Comparison of ENCODE assay signal across 2 fruit fly cellular contexts in the genomic region with DNA sequence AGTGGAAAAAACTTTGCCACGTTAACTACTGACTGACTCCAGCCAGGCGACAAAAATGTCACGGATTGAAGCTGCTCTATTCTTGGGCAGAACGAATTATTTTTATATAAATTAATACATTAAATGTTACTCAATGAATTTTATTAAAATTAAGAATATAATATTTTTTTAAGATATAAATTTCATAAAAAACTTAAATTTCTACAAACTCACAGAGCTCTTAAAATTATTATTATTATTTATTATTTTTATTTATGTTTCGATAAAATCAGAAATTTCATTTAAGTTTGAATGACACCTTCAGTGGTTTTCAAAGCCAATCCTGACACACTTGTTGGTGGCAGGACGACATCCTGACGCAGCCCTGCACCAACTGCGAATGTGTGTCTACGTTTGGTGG.
TF ChIP-seq lines count a peak whose summit lies in the region.

No protein-coding gene starts in this region.

TF ChIP-seq in whole organism, embryonic, 481 proteins besides CTCF, POLR2A, EP300 and RAD21 (continued from another document and continues in another):
- TF ChIP-seq mirr (GFP tag; optimal IDR thresholded peaks at IDR 0.05; lab: Kevin White, UChicago): no peak
- peak; percentile 63 for TF ChIP-seq CG2678 (tag; optimal IDR thresholded peaks at IDR 0.05; lab: Kevin White, UChicago)
- TF ChIP-seq CG11093 (GFP tag; IDR thresholded peaks at IDR 0.05; lab: Robert Waterston, UW): no peak
- TF ChIP-seq Dref (GFP tag; IDR thresholded peaks at IDR 0.05; lab: Robert Waterston, UW): no peak
- no peak for TF ChIP-seq zen2 (GFP tag; IDR thresholded peaks at IDR 0.05; lab: Robert Waterston, UW; ENCODE audit: partially characterized antibody)
- TF ChIP-seq HmgZ (tag; optimal IDR thresholded peaks at IDR 0.05; lab: Kevin White, UChicago): no peak
- TF ChIP-seq Doc3 (GFP tag; IDR thresholded peaks at IDR 0.05; lab: Robert Waterston, UW; ENCODE audit: partially characterized antibody): no peak
- no peak for TF ChIP-seq Nf-YB (GFP tag; optimal IDR thresholded peaks at IDR 0.05; lab: Kevin White, UChicago)
- no peak for TF ChIP-seq hb (GFP tag; IDR thresholded peaks at IDR 0.05; lab: Robert Waterston, UW; ENCODE audit: partially characterized antibody)
- TF ChIP-seq CG8388 (GFP tag; optimal IDR thresholded peaks at IDR 0.05; lab: Kevin White, UChicago): no peak
- no peak for TF ChIP-seq CG14667 (GFP tag; IDR thresholded peaks at IDR 0.05; lab: Robert Waterston, UW)
- no peak for TF ChIP-seq Ravus (GFP tag; IDR thresholded peaks at IDR 0.05; lab: Robert Waterston, UW)
- TF ChIP-seq CG30403 (GFP tag; optimal IDR thresholded peaks at IDR 0.05; lab: Kevin White, UChicago): peak; percentile 15
- no peak for TF ChIP-seq Ptx1 (GFP tag; IDR thresholded peaks at IDR 0.05; lab: Robert Waterston, UW)
- peak in 1 of 2 experiments; percentile 42 for TF ChIP-seq Hr51 (GFP tag; optimal IDR thresholded peaks at IDR 0.05; lab: Kevin White, UChicago)
- no peak for TF ChIP-seq CG2129 (GFP tag; IDR thresholded peaks at IDR 0.05; lab: Robert Waterston, UW; ENCODE audit: partially characterized antibody)
- TF ChIP-seq gcm (GFP tag; optimal IDR thresholded peaks at IDR 0.05; lab: Kevin White, UChicago): peak; percentile 22
- TF ChIP-seq Pdp1 (GFP tag; optimal IDR thresholded peaks at IDR 0.05; lab: Kevin White, UChicago): no peak
- no peak for TF ChIP-seq unc-4 (GFP tag; IDR thresholded peaks at IDR 0.05; lab: Robert Waterston, UW; ENCODE audit: partially characterized antibody)
- no peak for TF ChIP-seq CG17612 (GFP tag; IDR thresholded peaks at IDR 0.05; lab: Robert Waterston, UW)
- TF ChIP-seq CG15269 (tag; optimal IDR thresholded peaks at IDR 0.05; lab: Kevin White, UChicago): peak; percentile 39
- no peak for TF ChIP-seq NK7.1 (GFP tag; optimal IDR thresholded peaks at IDR 0.05; lab: Kevin White, UChicago)
- peak in 1 of 3 experiments; percentile 38 for TF ChIP-seq lola (GFP tag; optimal IDR thresholded peaks at IDR 0.05; lab: Kevin White, UChicago)
- TF ChIP-seq trem (tag; optimal IDR thresholded peaks at IDR 0.05; lab: Kevin White, UChicago): peak; percentile 29
- no peak for TF ChIP-seq CG8765 (GFP tag; IDR thresholded peaks at IDR 0.05; lab: Robert Waterston, UW)
- 0 out of 2 replicates have a peak, but pooled peaks have one; percentile 23 for TF ChIP-seq Xrp1 (GFP tag; IDR thresholded peaks at IDR 0.05; lab: Robert Waterston, UW)
- TF ChIP-seq CG9727 (GFP tag; optimal IDR thresholded peaks at IDR 0.05; lab: Kevin White, UChicago): peak; percentile 28
- no peak for TF ChIP-seq CG7928 (GFP tag; optimal IDR thresholded peaks at IDR 0.05; lab: Kevin White, UChicago)
- no peak for TF ChIP-seq br (optimal IDR thresholded peaks at IDR 0.05; lab: Kevin White, UChicago)
- TF ChIP-seq NfI (GFP tag; optimal IDR thresholded peaks at IDR 0.05; lab: Kevin White, UChicago): peak; percentile 16
- TF ChIP-seq nau (GFP tag; optimal IDR thresholded peaks at IDR 0.05; lab: Kevin White, UChicago): no peak
- no peak for TF ChIP-seq CG4282 (GFP tag; optimal IDR thresholded peaks at IDR 0.05; lab: Kevin White, UChicago)
- no peak for TF ChIP-seq CG7357 (GFP tag; IDR thresholded peaks at IDR 0.05; lab: Robert Waterston, UW)
- TF ChIP-seq CG18262 (tag; optimal IDR thresholded peaks at IDR 0.05; lab: Kevin White, UChicago): peak; percentile 50
- TF ChIP-seq pan (optimal IDR thresholded peaks at IDR 0.05; lab: Kevin White, UChicago): no peak
- TF ChIP-seq pan (GFP tag; optimal IDR thresholded peaks at IDR 0.05 in 1 of 2, IDR thresholded peaks at IDR 0.05 in 1 of 2): no peak
- TF ChIP-seq crol (GFP tag; IDR thresholded peaks at IDR 0.05; lab: Robert Waterston, UW): no peak; the same call in 1 of the 2 replicates
- peak; percentile 6 for TF ChIP-seq CG17359 (tag; optimal IDR thresholded peaks at IDR 0.05; lab: Kevin White, UChicago)
- no peak for TF ChIP-seq CG1602 (GFP tag; optimal IDR thresholded peaks at IDR 0.05; lab: Kevin White, UChicago)
- no peak for TF ChIP-seq lov (optimal IDR thresholded peaks at IDR 0.05; lab: Kevin White, UChicago)
- TF ChIP-seq lov (GFP tag; IDR thresholded peaks at IDR 0.05; lab: Robert Waterston, UW): no peak
- TF ChIP-seq cwo (GFP tag; optimal IDR thresholded peaks at IDR 0.05; lab: Kevin White, UChicago): peak; percentile 12
- TF ChIP-seq NC2β (GFP tag; optimal IDR thresholded peaks at IDR 0.05; lab: Kevin White, UChicago): no peak
- no peak for TF ChIP-seq chm (GFP tag; IDR thresholded peaks at IDR 0.05; lab: Robert Waterston, UW)
- TF ChIP-seq dysf (GFP tag; IDR thresholded peaks at IDR 0.05; lab: Robert Waterston, UW): peak; percentile 47; the same call in 2 of the 3 replicates
- peak; percentile 5 for TF ChIP-seq sens (GFP tag; lab: Kevin White, UChicago)
- no peak for TF ChIP-seq vvl (GFP tag; IDR thresholded peaks at IDR 0.05; lab: Robert Waterston, UW)
- TF ChIP-seq gt (GFP tag; IDR thresholded peaks at IDR 0.05; lab: Robert Waterston, UW): no peak
- TF ChIP-seq CG11560 (tag; IDR thresholded peaks at IDR 0.05; lab: Robert Waterston, UW): no peak
- peak; percentile 36 for TF ChIP-seq Hmr (GFP tag; optimal IDR thresholded peaks at IDR 0.05; lab: Kevin White, UChicago)
- TF ChIP-seq Vsx1 (GFP tag; optimal IDR thresholded peaks at IDR 0.05; lab: Kevin White, UChicago): no peak
- peak; percentile 42 for TF ChIP-seq Blimp-1 (GFP tag; optimal IDR thresholded peaks at IDR 0.05; lab: Kevin White, UChicago)
- no peak for TF ChIP-seq bab2 (GFP tag; optimal IDR thresholded peaks at IDR 0.05; lab: Kevin White, UChicago)
- no peak for TF ChIP-seq HLH4C (GFP tag; IDR thresholded peaks at IDR 0.05; lab: Robert Waterston, UW; ENCODE audit: partially characterized antibody)
- no peak for TF ChIP-seq hbn (GFP tag; IDR thresholded peaks at IDR 0.05; lab: Robert Waterston, UW; ENCODE audit: partially characterized antibody)
- no peak for TF ChIP-seq CG12219 (GFP tag; optimal IDR thresholded peaks at IDR 0.05; lab: Kevin White, UChicago)
- TF ChIP-seq CoRest (tag; optimal IDR thresholded peaks at IDR 0.05; lab: Kevin White, UChicago): peak; percentile 15
- TF ChIP-seq CG31441 (GFP tag; IDR thresholded peaks at IDR 0.05; lab: Robert Waterston, UW): peak; percentile 55; the same call in 1 of the 2 replicates
- TF ChIP-seq jing (GFP tag; optimal IDR thresholded peaks at IDR 0.05; lab: Kevin White, UChicago): no peak
- TF ChIP-seq CG17829 (tag; optimal IDR thresholded peaks at IDR 0.05; lab: Kevin White, UChicago): no peak
- peak; percentile 13 for TF ChIP-seq az2 (GFP tag; optimal IDR thresholded peaks at IDR 0.05; lab: Kevin White, UChicago)
- TF ChIP-seq unpg (GFP tag; optimal IDR thresholded peaks at IDR 0.05; lab: Kevin White, UChicago): peak; percentile 33
- TF ChIP-seq CG7372 (GFP tag; IDR thresholded peaks at IDR 0.05; lab: Robert Waterston, UW): no peak
- TF ChIP-seq ranshi (GFP tag; IDR thresholded peaks at IDR 0.05; lab: Robert Waterston, UW): no peak
- peak; percentile 19 for TF ChIP-seq CG14710 (tag; optimal IDR thresholded peaks at IDR 0.05; lab: Kevin White, UChicago)

TF ChIP-seq in whole organism, prepupa, 60 proteins besides CTCF, POLR2A, EP300 and RAD21 (continued from another document):
- TF ChIP-seq Eip78C (GFP tag; lab: Kevin White, UChicago): peak; percentile 90
- TF ChIP-seq achi (GFP tag; optimal IDR thresholded peaks at IDR 0.05; lab: Kevin White, UChicago): peak; percentile 83
- TF ChIP-seq CG6276 (GFP tag; optimal IDR thresholded peaks at IDR 0.05; lab: Kevin White, UChicago): peak; percentile 45
- TF ChIP-seq OdsH (GFP tag; optimal IDR thresholded peaks at IDR 0.05; lab: Kevin White, UChicago): peak; percentile 72
- peak; percentile 48 for TF ChIP-seq esn (GFP tag; optimal IDR thresholded peaks at IDR 0.05; lab: Kevin White, UChicago)
- TF ChIP-seq Eip93F (GFP tag; optimal IDR thresholded peaks at IDR 0.05; lab: Kevin White, UChicago): no peak
- no peak for TF ChIP-seq Ets21C (GFP tag; optimal IDR thresholded peaks at IDR 0.05; lab: Kevin White, UChicago)
- peak; percentile 69 for TF ChIP-seq CG10631 (GFP tag; optimal IDR thresholded peaks at IDR 0.05; lab: Kevin White, UChicago)
- no peak for TF ChIP-seq CG8319 (GFP tag; optimal IDR thresholded peaks at IDR 0.05; lab: Kevin White, UChicago)
- TF ChIP-seq CG31627 (GFP tag; optimal IDR thresholded peaks at IDR 0.05; lab: Kevin White, UChicago): no peak
- TF ChIP-seq Ets96B (tag; optimal IDR thresholded peaks at IDR 0.05; lab: Kevin White, UChicago): peak; percentile 64
- peak; percentile 88 for TF ChIP-seq CG8119 (GFP tag; IDR thresholded peaks at IDR 0.05; lab: Robert Waterston, UW)
- TF ChIP-seq net (GFP tag; optimal IDR thresholded peaks at IDR 0.05; lab: Kevin White, UChicago): peak; percentile 68
- no peak for TF ChIP-seq fd85E (GFP tag; optimal IDR thresholded peaks at IDR 0.05; lab: Kevin White, UChicago)
- peak; percentile 69 for TF ChIP-seq acj6 (GFP tag; optimal IDR thresholded peaks at IDR 0.05; lab: Kevin White, UChicago)
- no peak for TF ChIP-seq topi (GFP tag; optimal IDR thresholded peaks at IDR 0.05; lab: Kevin White, UChicago)
- peak; percentile 23 for TF ChIP-seq pdm3 (GFP tag; optimal IDR thresholded peaks at IDR 0.05; lab: Kevin White, UChicago)
- TF ChIP-seq Lpt (GFP tag; optimal IDR thresholded peaks at IDR 0.05; lab: Kevin White, UChicago): peak; percentile 39
- peak; percentile 73 for TF ChIP-seq CG8632 (GFP tag; optimal IDR thresholded peaks at IDR 0.05; lab: Kevin White, UChicago)
- TF ChIP-seq CG9139 (GFP tag; optimal IDR thresholded peaks at IDR 0.05; lab: Kevin White, UChicago): no peak
- TF ChIP-seq svp (GFP tag; lab: Kevin White, UChicago): peak; percentile 65
- peak; percentile 20 for TF ChIP-seq Met (GFP tag; optimal IDR thresholded peaks at IDR 0.05; lab: Kevin White, UChicago)
- peak; percentile 55 for TF ChIP-seq CG6792 (GFP tag; optimal IDR thresholded peaks at IDR 0.05; lab: Kevin White, UChicago)
- TF ChIP-seq eg (GFP tag; IDR thresholded peaks at IDR 0.05; lab: Robert Waterston, UW): peak; percentile 62; the same call in 1 of the 3 replicates
- TF ChIP-seq CG3032 (tag; optimal IDR thresholded peaks at IDR 0.05; lab: Kevin White, UChicago): peak; percentile 69
- peak; percentile 11 for TF ChIP-seq Smox (GFP tag; optimal IDR thresholded peaks at IDR 0.05; lab: Kevin White, UChicago)
- peak; percentile 8 for TF ChIP-seq lz (GFP tag; optimal IDR thresholded peaks at IDR 0.05; lab: Kevin White, UChicago)
- no peak for TF ChIP-seq CG7368 (GFP tag; optimal IDR thresholded peaks at IDR 0.05; lab: Kevin White, UChicago)
- TF ChIP-seq ss (GFP tag; optimal IDR thresholded peaks at IDR 0.05; lab: Kevin White, UChicago): peak; percentile 66 to 81
- peak; percentile 68 for TF ChIP-seq CG34406 (GFP tag; optimal IDR thresholded peaks at IDR 0.05; lab: Kevin White, UChicago)
- TF ChIP-seq CG32006 (GFP tag; optimal IDR thresholded peaks at IDR 0.05; lab: Kevin White, UChicago): peak; percentile 83
- TF ChIP-seq CG3919 (GFP tag; optimal IDR thresholded peaks at IDR 0.05; lab: Kevin White, UChicago): peak; percentile 41
- TF ChIP-seq Sox15 (GFP tag; optimal IDR thresholded peaks at IDR 0.05; lab: Kevin White, UChicago): peak; percentile 22
- peak; percentile 46 for TF ChIP-seq spab (GFP tag; optimal IDR thresholded peaks at IDR 0.05; lab: Kevin White, UChicago)
- peak; percentile 46 for TF ChIP-seq Hr4 (GFP tag; optimal IDR thresholded peaks at IDR 0.05; lab: Kevin White, UChicago)
- peak; percentile 71 for TF ChIP-seq CG4318 (GFP tag; optimal IDR thresholded peaks at IDR 0.05; lab: Kevin White, UChicago)
- peak; percentile 26 for TF ChIP-seq Sox102F (GFP tag; optimal IDR thresholded peaks at IDR 0.05; lab: Kevin White, UChicago)
- TF ChIP-seq salr (GFP tag; optimal IDR thresholded peaks at IDR 0.05; lab: Kevin White, UChicago): peak in 1 of 2 experiments; percentile 73
